Fruit fly (Drosophila melanogaster) whole organism, wandering third instar larva: ENCODE results near the gene His3.3A.

Source experiments
- CG9705 ChIP-seq: fragments of 200-800 bp; sonication (Bioruptor generic); optimal IDR thresholded peaks from 2 replicates; lab custom pipeline; 2018; ENCODE audit warnings: missing biosample characterization, mild to moderate bottlenecking, missing genetic modification characterization
- dl ChIP-seq, 2 experiments: fragments of 175-275, 200-275 bp in 1 of 2; fragments of 200-275 bp in 1 of 2; sonication (Bioruptor generic); optimal IDR thresholded peaks; lab custom pipeline; 2018; ENCODE audit warnings: mild to moderate bottlenecking in 2 of 2, missing biosample characterization in 2 of 2, missing genetic modification characterization in 2 of 2, moderate library complexity in 2 of 2; ENCODE audit not compliant: partially characterized antibody in 2 of 2, insufficient read depth in 1 of 2
- ey ChIP-seq: fragments of 200-800 bp; sonication (Bioruptor generic); optimal IDR thresholded peaks from 2 replicates; lab custom pipeline; 2016; ENCODE audit warnings: missing biosample characterization, missing genetic modification characterization
- usp ChIP-seq: fragments of >200 bp; optimal IDR thresholded peaks from 2 replicates; lab custom pipeline; 2017; ENCODE audit warnings: missing biosample characterization, missing genetic modification characterization

- TF ChIP-seq ey (GFP tag; lab: Kevin White, UChicago) = no peak
- TF ChIP-seq CG9705 (GFP tag; lab: Kevin White, UChicago) = peak; percentile 12
- no peak for TF ChIP-seq dl (GFP tag; optimal IDR thresholded peaks at IDR 0.05; lab: Kevin White, UChicago; ENCODE audit: insufficient read depth in 1 of 2, partially characterized antibody in 2 of 2)
- no peak for TF ChIP-seq usp (GFP tag; lab: Kevin White, UChicago)
These were observed 45.4 kb upstream of the His3.3A start, which contains the start of gene Rtnl1 for dm6 chr2L:5009306-5010030.
